Worm (Caenorhabditis elegans) whole organism, late embryonic: ENCODE measurements around the gene ric-4.
A peak's percentile ranks its signal among the peaks of the same experiment; 100 is the strongest.

ENCODE experiments used
- C38D4.7 ChIP-seq: fragments of 200-800 bp; sonication (Bioruptor generic); optimal IDR thresholded peaks from 2 replicates; lab custom pipeline; 2018; ENCODE audit warnings: mild to moderate bottlenecking, missing genetic modification characterization, moderate library complexity, missing compliant biosample characterization
- F13H6.1 ChIP-seq: sonication (generic microtip); optimal IDR thresholded peaks from 2 replicates; lab custom pipeline; 2016; ENCODE audit warnings: missing genetic modification characterization, missing compliant biosample characterization
- K02D7.2 ChIP-seq: sonication (generic microtip); optimal IDR thresholded peaks from 2 replicates; lab custom pipeline; 2017; ENCODE audit warnings: mild to moderate bottlenecking, missing genetic modification characterization, missing compliant biosample characterization
- K09A11.1 ChIP-seq: sonication (generic microtip); optimal IDR thresholded peaks from 2 replicates; lab custom pipeline; 2017; ENCODE audit warnings: antibody characterized with exemption, mild to moderate bottlenecking, missing genetic modification characterization, missing compliant biosample characterization; ENCODE audit not compliant: insufficient read depth
- Y22D7AL.16 ChIP-seq: sonication (generic microtip); optimal IDR thresholded peaks from 2 replicates; lab custom pipeline; 2016; ENCODE audit warnings: missing genetic modification characterization, missing compliant biosample characterization
- ahr-1 ChIP-seq: sonication (generic microtip); optimal IDR thresholded peaks from 2 replicates; lab custom pipeline; 2016; ENCODE audit warnings: missing genetic modification characterization, missing compliant biosample characterization
- ama-1 ChIP-seq: fragments of 150-350 bp; optimal IDR thresholded peaks from 2 replicates; lab custom pipeline; 2014
- ceh-14 ChIP-seq: sonication (generic microtip); optimal IDR thresholded peaks from 2 replicates; lab custom pipeline; 2016; ENCODE audit warnings: missing genotype, missing genetic modification characterization, missing compliant biosample characterization
- ceh-18 ChIP-seq: sonication (generic microtip); optimal IDR thresholded peaks from 2 replicates; lab custom pipeline; 2016; ENCODE audit warnings: missing genetic modification characterization, missing compliant biosample characterization
- ceh-24 ChIP-seq: sonication (generic microtip); optimal IDR thresholded peaks from 2 replicates; lab custom pipeline; 2016; ENCODE audit warnings: mild to moderate bottlenecking, missing genetic modification characterization, missing compliant biosample characterization
- ceh-45 ChIP-seq: fragments of 200-800 bp; sonication (Bioruptor generic); IDR thresholded peaks from 2 replicates; pipeline ENCODE4 v1.3.6; 2022; ENCODE audit warnings: missing genetic modification reagents, missing genetic modification characterization, missing compliant biosample characterization
- ceh-48 ChIP-seq: sonication (generic microtip); optimal IDR thresholded peaks from 2 replicates; lab custom pipeline; 2016; ENCODE audit warnings: missing genetic modification characterization, inconsistent platforms, missing compliant biosample characterization
- ceh-6 ChIP-seq: fragments of 200-800 bp; sonication (Bioruptor generic); optimal IDR thresholded peaks from 2 replicates; lab custom pipeline; 2018; ENCODE audit warnings: mild to moderate bottlenecking, missing genetic modification characterization, missing compliant biosample characterization
- ceh-9 ChIP-seq: sonication (generic microtip); optimal IDR thresholded peaks from 2 replicates; lab custom pipeline; 2016; ENCODE audit warnings: mild to moderate bottlenecking, missing genetic modification characterization, inconsistent platforms, missing compliant biosample characterization
- che-1 ChIP-seq: sonication (generic microtip); optimal IDR thresholded peaks from 2 replicates; lab custom pipeline; 2016; ENCODE audit warnings: mild to moderate bottlenecking, missing genetic modification characterization, missing compliant biosample characterization
- elt-2 ChIP-seq: sonication (generic microtip); optimal IDR thresholded peaks from 2 replicates; lab custom pipeline; 2016; ENCODE audit warnings: missing genetic modification reagents, missing genetic modification characterization, missing compliant biosample characterization
- eyg-1 ChIP-seq: sonication (generic microtip); optimal IDR thresholded peaks from 2 replicates; lab custom pipeline; 2016; ENCODE audit warnings: missing genotype, missing genetic modification characterization, missing compliant biosample characterization
- fax-1 ChIP-seq: sonication (generic microtip); optimal IDR thresholded peaks from 2 replicates; lab custom pipeline; 2016; ENCODE audit warnings: missing genotype, missing genetic modification characterization, missing compliant biosample characterization
- fkh-10 ChIP-seq: fragments of 150-350 bp; optimal IDR thresholded peaks from 2 replicates; lab custom pipeline; 2014; ENCODE audit warnings: missing biosample characterization, missing genetic modification reagents, missing genetic modification characterization
- fkh-6 ChIP-seq: sonication (generic microtip); optimal IDR thresholded peaks from 2 replicates; lab custom pipeline; 2016; ENCODE audit warnings: missing genetic modification characterization, missing compliant biosample characterization
- gmeb-2 ChIP-seq: sonication (generic microtip); optimal IDR thresholded peaks from 2 replicates; lab custom pipeline; 2016; ENCODE audit warnings: missing genetic modification characterization, inconsistent platforms, missing compliant biosample characterization
- hlh-30 ChIP-seq: sonication (generic microtip); optimal IDR thresholded peaks from 2 replicates; lab custom pipeline; 2017; ENCODE audit warnings: antibody characterized with exemption, missing genetic modification characterization, missing compliant biosample characterization; ENCODE audit not compliant: insufficient read depth
- hlh-6 ChIP-seq: sonication (generic microtip); optimal IDR thresholded peaks from 2 replicates; lab custom pipeline; 2016; ENCODE audit warnings: missing genotype, missing genetic modification characterization, missing compliant biosample characterization
- lim-6 ChIP-seq: sonication (generic microtip); optimal IDR thresholded peaks from 2 replicates; lab custom pipeline; 2016; ENCODE audit warnings: missing genetic modification characterization, missing compliant biosample characterization
- lin-11 ChIP-seq: fragments of 200-800 bp; sonication (Bioruptor generic); optimal IDR thresholded peaks from 2 replicates; lab custom pipeline; 2018; ENCODE audit warnings: mild to moderate bottlenecking, missing genetic modification characterization, missing compliant biosample characterization
- mec-3 ChIP-seq: sonication (generic microtip); optimal IDR thresholded peaks from 2 replicates; lab custom pipeline; 2016; ENCODE audit warnings: borderline replicate concordance, missing genetic modification characterization, missing compliant biosample characterization
- nfya-1 ChIP-seq: sonication (generic microtip); optimal IDR thresholded peaks from 2 replicates; lab custom pipeline; 2017; ENCODE audit warnings: missing genetic modification characterization, mild to moderate bottlenecking, missing compliant biosample characterization, antibody characterized with exemption, moderate library complexity
- npax-4 ChIP-seq: sonication (generic microtip); optimal IDR thresholded peaks from 2 replicates; lab custom pipeline; 2016; ENCODE audit warnings: missing genetic modification characterization, missing compliant biosample characterization
- odd-2 ChIP-seq: sonication (generic microtip); optimal IDR thresholded peaks from 2 replicates; lab custom pipeline; 2017; ENCODE audit warnings: antibody characterized with exemption, mild to moderate bottlenecking, missing genetic modification characterization, missing compliant biosample characterization
- pax-1 ChIP-seq: fragments of 150-350 bp; optimal IDR thresholded peaks from 2 replicates; lab custom pipeline; 2014; ENCODE audit warnings: missing biosample characterization, missing genetic modification characterization
- pha-4 ChIP-seq: fragments of 150-350 bp; optimal IDR thresholded peaks from 2 replicates; lab custom pipeline; 2018; ENCODE audit warnings: missing biosample characterization, missing genetic modification reagents, missing genetic modification characterization
- pqm-1 ChIP-seq: sonication (generic microtip); optimal IDR thresholded peaks from 2 replicates; lab custom pipeline; 2016; ENCODE audit warnings: missing genetic modification characterization, missing compliant biosample characterization
- rnt-1 ChIP-seq: sonication (generic microtip); optimal IDR thresholded peaks from 2 replicates; lab custom pipeline; 2016; ENCODE audit warnings: missing genetic modification characterization, missing compliant biosample characterization
- sox-2 ChIP-seq: fragments of 200-800 bp; sonication (Bioruptor generic); IDR thresholded peaks from 2 replicates; pipeline ENCODE4 v1.3.6; 2022; ENCODE audit warnings: missing genetic modification reagents, missing genetic modification characterization, missing compliant biosample characterization
- sox-4 ChIP-seq: sonication (generic microtip); optimal IDR thresholded peaks from 2 replicates; lab custom pipeline; 2017; ENCODE audit warnings: mild to moderate bottlenecking, missing genetic modification characterization, inconsistent platforms, missing compliant biosample characterization
- tbx-2 ChIP-seq: sonication (generic microtip); optimal IDR thresholded peaks from 2 replicates; lab custom pipeline; 2016; ENCODE audit warnings: missing genetic modification characterization, missing compliant biosample characterization
- unc-3 ChIP-seq, 2 experiments: fragments of 200-800 bp in 1 of 2; sonication (Bioruptor generic) in 1 of 2; sonication (generic microtip) in 1 of 2; conservative IDR thresholded peaks in 1 of 2; optimal IDR thresholded peaks in 1 of 2; 2 replicates each; pipeline versions ENCODE4 v1.3.6 to Lab custom; 2016 to 2022; ENCODE audit warnings: missing compliant biosample characterization in 2 of 2, missing genetic modification characterization in 2 of 2, missing genetic modification reagents in 1 of 2
- unc-42 ChIP-seq: sonication (generic microtip); optimal IDR thresholded peaks from 2 replicates; lab custom pipeline; 2016; ENCODE audit warnings: missing genotype, missing genetic modification characterization, missing compliant biosample characterization
- unc-55 ChIP-seq: sonication (generic microtip); optimal IDR thresholded peaks from 2 replicates; lab custom pipeline; 2017; ENCODE audit warnings: missing biosample characterization, missing genetic modification reagents, missing genetic modification characterization
- unc-86 ChIP-seq: sonication (generic microtip); optimal IDR thresholded peaks from 2 replicates; lab custom pipeline; 2016; ENCODE audit warnings: missing genetic modification characterization, missing compliant biosample characterization
- zip-5 ChIP-seq: sonication (generic microtip); optimal IDR thresholded peaks from 2 replicates; lab custom pipeline; 2016; ENCODE audit warnings: missing genetic modification characterization, missing compliant biosample characterization

Gene ric-4

DNA sequence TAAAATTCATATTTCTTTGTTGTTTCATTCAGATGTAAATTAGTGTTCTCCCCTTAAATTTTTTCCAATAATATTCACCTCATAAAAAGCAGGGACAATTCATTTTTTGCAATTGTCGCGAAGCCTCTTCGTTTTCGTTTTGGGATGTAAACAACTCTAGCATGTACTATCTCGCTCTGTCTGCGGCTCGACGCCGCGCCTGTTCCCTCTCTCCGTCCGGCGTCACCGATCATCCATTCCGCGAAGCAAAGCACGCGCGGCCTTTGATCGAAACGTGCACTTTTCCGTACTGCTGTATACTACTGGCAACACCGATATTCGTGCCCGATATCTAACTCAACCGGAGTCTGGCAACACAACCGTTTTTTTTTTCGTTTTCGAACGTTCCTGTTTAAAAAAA lies 23.1 kb downstream of the ric-4 start:
- TF ChIP-seq fkh-10 (GFP tag; lab: Kevin White, UChicago) (no peak), gmeb-2 (no peak), unc-55 (GFP tag; lab: Kevin White, UChicago) (no peak), ceh-18 (tag; lab: Kevin White, UChicago) (no peak)

DNA sequence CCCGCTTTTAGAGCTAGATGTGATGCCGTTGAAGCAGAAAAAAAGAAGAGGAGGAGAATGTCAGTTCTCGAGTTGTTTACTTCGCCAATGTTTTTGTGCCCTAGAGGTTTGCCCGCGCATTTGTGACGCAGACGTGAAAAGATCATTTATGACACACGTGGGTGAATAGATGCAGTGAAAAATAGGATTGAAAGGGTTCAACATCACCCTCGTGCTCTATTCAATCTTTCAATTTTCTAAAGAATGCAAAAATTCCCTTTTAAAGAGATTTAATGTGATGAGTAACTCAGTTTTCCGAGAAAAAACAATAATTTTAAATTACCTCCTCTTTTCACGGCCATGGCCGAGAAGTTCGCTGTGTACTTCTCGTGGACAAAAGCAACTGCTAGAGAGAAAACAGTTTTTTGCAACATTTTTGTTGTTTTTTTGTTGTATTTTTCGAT lies 23.6 kb downstream of the ric-4 start:
- TF ChIP-seq hlh-30 (tag; lab: Kevin White, UChicago), result peak; percentile 2
- peak; percentile 17 for TF ChIP-seq unc-42 (tag; lab: Kevin White, UChicago)
- TF ChIP-seq pax-1 (tag; lab: Kevin White, UChicago), result no peak

DNA sequence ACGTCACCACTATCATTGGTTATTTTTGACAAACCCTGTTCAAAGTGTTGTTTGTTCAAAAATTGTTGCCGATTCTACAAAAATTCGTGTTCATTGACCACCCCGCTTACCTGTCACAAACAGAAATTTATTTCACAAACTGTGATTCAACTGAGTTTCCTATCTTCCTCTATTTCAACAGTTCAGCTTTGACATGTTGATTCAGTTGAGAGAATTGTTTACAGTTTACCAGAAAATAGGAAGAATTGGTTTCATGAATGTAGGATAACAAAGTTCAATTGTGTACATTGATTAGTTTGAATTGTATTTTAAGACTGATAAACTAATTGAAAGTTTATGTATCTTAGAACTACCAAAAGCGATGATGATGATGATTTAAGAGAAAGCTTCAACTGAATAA lies 24.5 kb downstream of the ric-4 start:
- TF ChIP-seq fkh-10 (GFP tag; lab: Kevin White, UChicago), result no peak
- TF ChIP-seq ceh-14 (tag; lab: Kevin White, UChicago), result no peak
- TF ChIP-seq sox-4 (tag; lab: Kevin White, UChicago), result no peak
- no peak for TF ChIP-seq sox-2
- no peak for TF ChIP-seq ama-1 (lab: Kevin White, UChicago)
- TF ChIP-seq K02D7.2 (tag; lab: Kevin White, UChicago), result no peak
- no peak for TF ChIP-seq tbx-2 (tag; lab: Kevin White, UChicago)
- TF ChIP-seq Y22D7AL.16 (tag; lab: Kevin White, UChicago), result no peak

DNA sequence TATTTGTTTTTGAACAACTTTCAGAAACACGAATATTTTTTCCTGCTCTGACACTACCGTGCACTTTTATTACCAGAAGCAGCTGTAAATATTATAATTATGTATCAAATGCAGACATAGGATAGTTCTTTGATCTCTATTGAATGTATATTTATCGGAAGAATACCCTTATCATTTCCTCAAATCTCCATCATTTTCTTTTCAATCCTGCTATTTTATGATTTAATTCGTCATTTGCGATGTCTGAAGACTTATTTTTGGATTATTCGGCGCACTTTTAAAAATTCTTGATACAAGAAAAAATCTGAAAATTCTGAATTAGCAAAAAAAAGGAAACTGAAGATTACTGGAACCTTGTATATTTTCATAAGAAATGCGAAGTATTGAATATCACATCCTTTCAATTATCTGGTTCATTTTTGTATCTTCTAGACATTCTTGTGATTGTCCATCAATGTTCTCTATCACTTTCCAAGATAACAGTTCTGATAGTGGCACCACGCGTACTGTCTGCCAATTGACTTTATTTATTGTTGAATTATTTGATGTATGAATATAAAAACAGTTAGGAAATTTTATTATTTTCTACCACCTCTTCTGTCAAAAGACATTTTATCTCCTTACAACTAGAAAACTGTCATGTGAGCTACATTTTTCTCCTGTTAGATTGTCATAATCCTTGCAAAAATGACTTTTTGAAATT lies 25.9 kb downstream of the ric-4 start:
- peak; percentile 76 for TF ChIP-seq elt-2 (tag; lab: Kevin White, UChicago)
- no peak for TF ChIP-seq hlh-30 (tag; lab: Kevin White, UChicago)
- TF ChIP-seq, all 69 proteins: peak for 1

DNA sequence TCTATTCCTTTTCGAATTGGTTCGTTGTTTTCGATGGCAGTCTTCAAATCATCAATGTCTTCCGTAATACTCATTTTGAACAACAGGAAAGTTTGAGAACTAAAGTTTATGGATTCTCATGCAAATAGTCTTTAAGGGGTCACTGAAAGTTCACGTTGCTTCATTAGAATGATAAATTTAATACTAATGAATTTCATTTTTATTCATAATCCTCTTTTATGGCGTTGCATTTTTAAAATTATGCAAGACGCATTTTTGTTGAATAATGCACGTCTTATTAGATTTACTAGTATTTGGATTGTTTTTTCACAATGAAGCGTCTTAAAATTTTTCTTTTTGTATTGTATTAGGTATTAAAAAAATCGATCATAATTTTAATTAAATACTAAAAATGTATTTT lies 27.0 kb downstream of the ric-4 start, which contains the start of gene C12D8.9:
Gene C12D8.9 (minus strand): TSS at position 101 of the 400 bp plus-strand sequence.
- TF ChIP-seq odd-2 (no peak), pha-4 (no peak), lim-6 (no peak), unc-55 (GFP tag; lab: Kevin White, UChicago) (no peak), ceh-45 (GFP tag; lab: Robert Waterston, UW) (no peak), unc-86 (tag; lab: Kevin White, UChicago) (no peak), ceh-24 (no peak), npax-4 (tag; lab: Kevin White, UChicago) (no peak), fkh-6 (tag; lab: Kevin White, UChicago) (no peak), zip-5 (tag; lab: Kevin White, UChicago) (no peak), gmeb-2 (no peak), F13H6.1 (no peak), pqm-1 (no peak), lin-11 (tag; lab: Kevin White, UChicago) (no peak), ceh-14 (tag; lab: Kevin White, UChicago) (no peak), eyg-1 (tag; lab: Kevin White, UChicago) (no peak), C38D4.7 (no peak)
- TF ChIP-seq, all 69 proteins: peak for 0

DNA sequence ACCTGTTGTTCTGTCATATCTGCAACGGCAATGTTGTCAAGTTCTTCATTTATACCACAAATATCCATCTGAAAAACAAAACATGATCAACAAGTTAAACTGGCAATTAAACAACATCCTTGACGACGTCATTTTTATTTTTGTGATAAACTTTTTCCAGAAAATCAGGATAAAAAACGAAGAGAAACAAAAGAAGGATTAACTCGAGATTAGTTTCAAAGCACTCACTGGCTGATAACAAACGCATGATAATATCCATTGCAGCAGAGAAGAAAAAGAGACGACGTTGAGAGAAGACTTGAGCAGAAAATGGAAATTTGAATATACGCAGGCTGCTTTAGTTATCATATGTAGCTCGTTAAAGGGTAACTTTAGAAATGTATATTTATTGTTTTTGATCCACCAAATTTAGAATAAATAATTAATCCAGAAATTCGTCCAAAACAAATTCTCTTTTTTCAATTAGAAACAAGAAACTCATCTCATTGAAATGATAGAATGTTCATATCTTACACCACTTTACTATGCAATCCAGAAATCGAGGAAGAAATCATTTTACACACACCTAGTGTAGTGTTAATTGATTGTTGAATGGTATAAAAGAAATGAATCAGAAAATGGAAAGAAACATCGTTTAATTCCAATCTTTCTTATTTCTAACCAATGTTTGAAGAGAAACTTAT lies 28.9 kb downstream of the ric-4 start, which contains the start of the genes C12D8.21 and col-148:
Gene C12D8.21 (minus strand): TSS at position 68 of the 683 bp plus-strand sequence.
Gene col-148 (plus strand): TSS at position 633 of the 683 bp plus-strand sequence.
- no peak for TF ChIP-seq fax-1 (tag; lab: Kevin White, UChicago)
- no peak for TF ChIP-seq hlh-6
- TF ChIP-seq che-1 (tag; lab: Kevin White, UChicago), result no peak
- TF ChIP-seq K09A11.1 (tag; lab: Kevin White, UChicago), result no peak
- no peak for TF ChIP-seq ceh-48
- TF ChIP-seq ahr-1, result no peak
- no peak for TF ChIP-seq fkh-10 (GFP tag; lab: Kevin White, UChicago)
- no peak for TF ChIP-seq rnt-1
- TF ChIP-seq sox-2, result no peak
- TF ChIP-seq mec-3 (tag; lab: Kevin White, UChicago), result no peak
- TF ChIP-seq unc-3 (GFP tag; conservative IDR thresholded peaks at IDR 0.05; lab: Robert Waterston, UW), result no peak
- no peak for TF ChIP-seq unc-3 (tag; optimal IDR thresholded peaks at IDR 0.05; lab: Kevin White, UChicago)
- TF ChIP-seq ceh-18 (tag; lab: Kevin White, UChicago), result no peak
- no peak for TF ChIP-seq ceh-9
- no peak for TF ChIP-seq ceh-6 (GFP tag; lab: Kevin White, UChicago)
- TF ChIP-seq elt-2 (tag; lab: Kevin White, UChicago), result no peak
- no peak for TF ChIP-seq nfya-1 (tag; lab: Kevin White, UChicago)
